Worm (Caenorhabditis elegans) whole organism, L3 larva: ENCODE measurements around the gene F31F4.17.

Experiments
- R02D3.7 ChIP-seq: fragments of 150-350 bp; optimal IDR thresholded peaks from 2 replicates; lab custom pipeline; 2014; ENCODE audit warnings: missing biosample characterization, missing genetic modification characterization
- ZK546.5 ChIP-seq: sonication (generic microtip); optimal IDR thresholded peaks from 2 replicates; lab custom pipeline; 2017; ENCODE audit warnings: missing biosample characterization, missing genetic modification characterization
- ama-1 ChIP-seq: fragments of 150-350 bp; optimal IDR thresholded peaks from 2 replicates; lab custom pipeline; 2018
- ceh-16 ChIP-seq: sonication (generic microtip); optimal IDR thresholded peaks from 2 replicates; lab custom pipeline; 2017; ENCODE audit warnings: missing biosample characterization, missing genetic modification characterization
- ceh-28 ChIP-seq: fragments of 150-350 bp; optimal IDR thresholded peaks from 2 replicates; lab custom pipeline; 2014; ENCODE audit warnings: missing biosample characterization, missing genetic modification reagents, missing genetic modification characterization
- ceh-82 ChIP-seq: fragments of 150-350 bp; optimal IDR thresholded peaks from 2 replicates; lab custom pipeline; 2014; ENCODE audit warnings: missing biosample characterization, missing genetic modification characterization
- egl-27 ChIP-seq: sonication (generic microtip); optimal IDR thresholded peaks from 4 replicates; lab custom pipeline; 2017; ENCODE audit warnings: missing biosample characterization, missing genetic modification reagents, missing genetic modification characterization
- elt-2 ChIP-seq: sonication (generic microtip); optimal IDR thresholded peaks from 2 replicates; lab custom pipeline; 2016; ENCODE audit warnings: missing genetic modification reagents, mild to moderate bottlenecking, missing genetic modification characterization, missing compliant biosample characterization
- elt-3 ChIP-seq, 3 experiments: fragments of 150-350 bp in 1 of 3; sonication (generic microtip) in 2 of 3; optimal IDR thresholded peaks; 2 replicates in 2 of 3; 4 replicates in 1 of 3; lab custom pipeline; 2014 to 2017; ENCODE audit warnings: missing biosample characterization in 3 of 3, missing genetic modification characterization in 3 of 3
- fkh-2 ChIP-seq: fragments of 150-350 bp; optimal IDR thresholded peaks from 2 replicates; lab custom pipeline; 2014; ENCODE audit warnings: missing biosample characterization, missing genetic modification reagents, missing genetic modification characterization
- fos-1 ChIP-seq: fragments of 150-350 bp; optimal IDR thresholded peaks from 2 replicates; lab custom pipeline; 2014; ENCODE audit warnings: missing biosample characterization, missing genetic modification characterization
- lin-15B ChIP-seq: fragments of 150-350 bp; optimal IDR thresholded peaks from 2 replicates; lab custom pipeline; 2014; ENCODE audit warnings: missing biosample characterization, missing genetic modification characterization
- lsy-12 ChIP-seq: sonication (generic microtip); optimal IDR thresholded peaks from 2 replicates; lab custom pipeline; 2016; ENCODE audit warnings: mild to moderate bottlenecking, missing genetic modification characterization, missing compliant biosample characterization
- mdl-1 ChIP-seq: fragments of 150-350 bp; optimal IDR thresholded peaks from 2 replicates; lab custom pipeline; 2014; ENCODE audit warnings: missing biosample characterization, missing genetic modification characterization
- mml-1 ChIP-seq: fragments of 150-350 bp; sonication (generic microtip); optimal IDR thresholded peaks from 3 replicates; lab custom pipeline; 2014; ENCODE audit warnings: missing biosample characterization, missing genetic modification characterization
- nfya-1 ChIP-seq: sonication (generic microtip); optimal IDR thresholded peaks from 2 replicates; lab custom pipeline; 2017; ENCODE audit warnings: missing genetic modification characterization, mild to moderate bottlenecking, missing compliant biosample characterization, antibody characterized with exemption, moderate library complexity; ENCODE audit not compliant: insufficient read depth
- nhr-12 ChIP-seq: fragments of 150-350 bp; optimal IDR thresholded peaks from 2 replicates; lab custom pipeline; 2014; ENCODE audit warnings: missing biosample characterization, missing genetic modification characterization
- nhr-23 ChIP-seq: fragments of 150-350 bp; optimal IDR thresholded peaks from 2 replicates; lab custom pipeline; 2014; ENCODE audit warnings: missing biosample characterization, missing genetic modification reagents, missing genetic modification characterization
- nhr-25 ChIP-seq: sonication (generic microtip); optimal IDR thresholded peaks from 2 replicates; lab custom pipeline; 2017; ENCODE audit warnings: missing biosample characterization, missing genetic modification characterization
- nhr-28 ChIP-seq: fragments of 150-350 bp; optimal IDR thresholded peaks from 2 replicates; lab custom pipeline; 2014; ENCODE audit warnings: missing biosample characterization, missing genetic modification characterization
- nhr-43 ChIP-seq: sonication (generic microtip); optimal IDR thresholded peaks from 2 replicates; lab custom pipeline; 2016; ENCODE audit warnings: mild to moderate bottlenecking, missing genetic modification characterization, missing compliant biosample characterization; ENCODE audit not compliant: poor library complexity, severe bottlenecking
- nhr-76 ChIP-seq: fragments of 150-350 bp; sonication (generic microtip); optimal IDR thresholded peaks from 5 replicates; lab custom pipeline; 2014; ENCODE audit warnings: missing biosample characterization, missing genetic modification characterization
- pha-4 ChIP-seq: fragments of 150-350 bp; optimal IDR thresholded peaks from 2 replicates; lab custom pipeline; 2014; ENCODE audit warnings: missing biosample characterization, missing genetic modification reagents, missing genetic modification characterization
- pqm-1 ChIP-seq: fragments of 150-350 bp; optimal IDR thresholded peaks from 2 replicates; lab custom pipeline; 2017; ENCODE audit warnings: missing biosample characterization, missing genetic modification characterization, inconsistent platforms
- skn-1 ChIP-seq: fragments of 150-350 bp; optimal IDR thresholded peaks from 2 replicates; lab custom pipeline; 2014; ENCODE audit warnings: missing biosample characterization, missing genetic modification characterization
- unc-39 ChIP-seq: sonication (generic microtip); optimal IDR thresholded peaks from 4 replicates; lab custom pipeline; 2017; ENCODE audit warnings: missing biosample characterization, missing genetic modification characterization
- unc-62 ChIP-seq: fragments of 150-350 bp; sonication (generic microtip); optimal IDR thresholded peaks from 4 replicates; lab custom pipeline; 2014; ENCODE audit warnings: missing biosample characterization, missing genetic modification reagents, missing genetic modification characterization
- zag-1 ChIP-seq: fragments of 150-350 bp; optimal IDR thresholded peaks from 2 replicates; lab custom pipeline; 2014; ENCODE audit warnings: missing biosample characterization, missing genetic modification characterization
- ztf-11 ChIP-seq: fragments of 150-350 bp; optimal IDR thresholded peaks from 2 replicates; lab custom pipeline; 2014; ENCODE audit warnings: missing biosample characterization, missing genetic modification characterization
- ztf-4 ChIP-seq: fragments of 150-350 bp; optimal IDR thresholded peaks from 2 replicates; lab custom pipeline; 2014; ENCODE audit warnings: missing biosample characterization, missing genetic modification characterization

The F31F4.17 gene

ce11 chrV:699051-699450 lies 38.9 kb upstream of the F31F4.17 start:
- TF ChIP-seq mdl-1 (tag; lab: Kevin White, UChicago) (no peak), nhr-25 (tag; lab: Kevin White, UChicago) (no peak), ztf-4 (tag; lab: Kevin White, UChicago) (no peak), unc-62 (GFP tag; lab: Kevin White, UChicago) (no peak), egl-27 (tag; lab: Kevin White, UChicago) (no peak), elt-2 (tag; lab: Kevin White, UChicago) (no peak), zag-1 (no peak), nhr-28 (tag; lab: Kevin White, UChicago) (no peak), ceh-16 (tag; lab: Kevin White, UChicago) (no peak), lsy-12 (tag; lab: Kevin White, UChicago) (no peak)

DNA sequence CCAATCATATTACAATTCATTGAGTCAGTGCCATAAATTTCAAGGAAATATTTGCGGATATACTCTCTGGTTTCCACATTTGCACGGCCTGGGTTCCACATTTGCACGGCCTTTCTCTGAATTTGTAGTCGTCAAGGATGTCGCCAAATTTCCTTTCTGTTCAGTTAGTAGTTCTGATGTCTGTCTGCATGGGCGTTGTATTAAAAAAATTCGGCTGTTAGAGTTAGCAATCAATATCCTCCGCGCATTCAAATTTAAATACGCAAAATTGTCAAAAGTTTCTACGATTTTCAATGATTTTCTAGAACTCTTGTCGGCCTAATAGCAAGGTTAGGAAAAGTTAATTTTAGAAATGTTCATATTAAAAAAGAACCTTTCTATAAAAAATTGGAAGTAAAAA lies 35.8 kb upstream of the F31F4.17 start, which contains the start of gene srj-52:
Gene srj-52, minus strand, starts transcription at position 101 of the 400 bp plus-strand sequence.
- TF ChIP-seq nhr-23 (tag; lab: Kevin White, UChicago) (no peak), ama-1 (lab: Kevin White, UChicago) (no peak), ZK546.5 (tag; lab: Kevin White, UChicago) (no peak), nhr-76 (tag; lab: Kevin White, UChicago) (no peak), R02D3.7 (tag; lab: Kevin White, UChicago) (no peak), mml-1 (tag; lab: Kevin White, UChicago) (no peak), zag-1 (no peak), nfya-1 (tag; lab: Kevin White, UChicago) (no peak), nhr-28 (tag; lab: Kevin White, UChicago) (no peak), lsy-12 (tag; lab: Kevin White, UChicago) (no peak), skn-1 (tag; lab: Kevin White, UChicago) (no peak), unc-39 (tag; lab: Kevin White, UChicago) (no peak), fkh-2 (tag; lab: Kevin White, UChicago) (no peak), pha-4 (tag; lab: Kevin White, UChicago) (no peak)

DNA sequence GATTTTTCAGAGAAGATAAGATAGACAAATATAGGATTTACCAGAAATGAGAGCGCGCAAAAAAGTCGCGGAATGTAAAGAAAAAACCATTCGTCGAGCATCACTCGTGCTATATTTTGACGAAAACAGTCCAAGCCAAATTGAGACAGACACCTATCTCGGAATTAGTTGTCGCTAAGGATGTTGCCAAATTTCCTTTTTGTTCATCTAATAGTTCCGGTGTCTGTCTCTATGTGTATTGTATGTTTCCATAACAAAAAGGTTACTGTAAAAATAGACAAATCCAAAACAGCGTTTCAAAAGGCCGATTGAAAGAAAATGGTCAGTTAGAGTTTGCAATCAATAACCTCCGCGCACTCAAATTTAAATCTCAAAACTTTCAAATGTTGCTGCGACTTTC lies 34.5 kb upstream of the F31F4.17 start, which contains the start of gene srj-53:
Gene srj-53, minus strand, starts transcription at position 101 of the 400 bp plus-strand sequence.
- TF ChIP-seq elt-3 (tag; optimal IDR thresholded peaks at IDR 0.05; lab: Kevin White, UChicago) (no peak), nfya-1 (tag; lab: Kevin White, UChicago) (no peak), ztf-11 (no peak), nhr-12 (tag; lab: Kevin White, UChicago) (no peak), ceh-16 (tag; lab: Kevin White, UChicago) (no peak), lin-15B (tag; lab: Kevin White, UChicago) (no peak), lsy-12 (tag; lab: Kevin White, UChicago) (no peak)

DNA sequence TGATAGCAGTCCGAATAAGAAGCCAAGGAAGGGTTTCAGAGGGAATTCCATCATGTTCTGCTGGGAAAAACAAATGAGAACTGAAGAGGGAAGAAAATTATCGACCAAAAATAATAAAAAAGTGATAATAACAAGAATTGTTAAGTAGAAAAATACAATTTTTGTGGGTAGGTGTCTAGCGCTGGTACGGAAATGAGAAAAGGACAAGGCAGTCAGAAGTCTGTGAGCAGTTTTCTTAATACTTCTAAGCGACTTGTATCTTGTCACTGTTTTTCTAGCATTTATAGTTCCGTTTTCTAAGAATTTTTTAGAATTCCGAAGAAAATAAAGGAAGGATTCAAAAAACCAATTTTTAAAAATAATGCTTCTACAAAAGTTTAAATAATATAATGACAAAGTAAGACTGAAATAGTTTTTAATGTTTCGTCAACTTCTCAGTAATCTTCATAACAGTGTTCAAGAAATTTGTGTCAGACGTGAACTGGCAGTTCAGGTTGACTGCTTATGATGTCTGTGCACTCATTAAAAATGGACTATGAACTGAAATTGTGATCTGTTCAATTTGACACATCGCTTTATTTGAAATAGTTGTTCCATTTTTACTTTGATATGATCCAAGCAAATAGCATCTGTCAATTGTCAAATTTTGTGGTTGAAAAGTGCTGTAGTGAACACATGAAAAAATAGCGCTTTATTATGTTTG lies 32.8 kb upstream of the F31F4.17 start, which contains the start of gene srx-4:
Gene srx-4, minus strand, starts transcription at position 51 of the 703 bp plus-strand sequence.
- TF ChIP-seq nhr-23 (tag; lab: Kevin White, UChicago) (no peak), ceh-28 (tag; lab: Kevin White, UChicago) (no peak), ceh-82 (no peak), nhr-28 (tag; lab: Kevin White, UChicago) (no peak), fkh-2 (tag; lab: Kevin White, UChicago) (no peak), ztf-11 (no peak), fos-1 (tag; lab: Kevin White, UChicago) (no peak), nhr-43 (tag; lab: Kevin White, UChicago) (no peak), unc-39 (tag; lab: Kevin White, UChicago) (no peak), pha-4 (tag; lab: Kevin White, UChicago) (no peak), pqm-1 (tag; lab: Kevin White, UChicago) (no peak), lin-15B (tag; lab: Kevin White, UChicago) (no peak)

DNA sequence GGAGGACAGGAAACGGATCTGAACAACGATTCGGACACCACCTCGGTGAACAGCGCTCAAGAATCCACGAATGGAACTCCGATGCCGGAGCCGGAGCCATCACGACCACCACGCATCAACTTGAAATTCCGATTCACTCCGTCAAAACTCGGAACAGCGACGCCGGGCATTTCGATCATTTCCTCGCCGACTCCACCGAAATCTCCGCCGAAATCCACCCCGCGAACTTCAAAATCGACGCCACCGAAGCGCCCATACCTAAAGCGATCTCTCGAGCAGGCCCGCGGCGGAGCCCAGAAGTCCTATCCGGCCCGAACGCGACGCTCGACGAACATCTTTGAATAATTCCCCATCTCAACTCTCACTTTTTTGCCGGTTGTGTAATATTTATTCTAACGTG lies 29.4 kb upstream of the F31F4.17 start:
- no peak for TF ChIP-seq ZK546.5 (tag; lab: Kevin White, UChicago)
- no peak for TF ChIP-seq skn-1 (tag; lab: Kevin White, UChicago)
- no peak for TF ChIP-seq elt-3 (tag; optimal IDR thresholded peaks at IDR 0.05; lab: Kevin White, UChicago)
- TF ChIP-seq nhr-25 (tag; lab: Kevin White, UChicago): no peak
- no peak for TF ChIP-seq pha-4 (tag; lab: Kevin White, UChicago)
- TF ChIP-seq egl-27 (tag; lab: Kevin White, UChicago): no peak
- TF ChIP-seq nhr-12 (tag; lab: Kevin White, UChicago): no peak
- TF ChIP-seq nfya-1 (tag; lab: Kevin White, UChicago): no peak
